Worm (Caenorhabditis elegans): Measurements from ENCODE around the gene str-74.
A peak's percentile ranks its signal among the peaks of the same experiment; 100 is the strongest.

DNA sequence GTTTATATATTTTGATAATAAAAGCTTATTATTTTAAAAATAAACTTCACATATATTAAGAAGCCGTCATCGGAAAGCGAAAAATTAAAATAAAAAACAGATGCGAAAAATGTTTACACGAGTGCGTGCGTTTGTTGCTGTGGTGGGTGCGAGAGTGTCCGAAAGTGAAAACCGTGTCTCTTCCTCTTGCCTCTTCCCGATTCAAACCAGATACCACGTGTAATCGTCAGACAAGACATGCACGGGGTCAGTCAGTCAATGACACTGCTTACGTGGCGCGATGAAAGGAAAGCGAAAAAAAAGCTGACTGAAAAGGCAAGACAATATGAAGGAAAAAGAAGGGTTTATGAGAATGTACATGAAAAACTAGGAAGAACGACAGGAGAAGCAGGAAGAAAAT lies 10.0 kb downstream of the str-74 start:
- TF ChIP-seq nhr-25 (tag; optimal IDR thresholded peaks at IDR 0.05; ENCODE audit: borderline replicate concordance, insufficient read depth) (peak; percentile 20), ceh-82 (tag; optimal IDR thresholded peaks at IDR 0.05) (no peak), lin-1 (GFP tag; IDR thresholded peaks at IDR 0.05) (no peak), ceh-44 (GFP tag; IDR thresholded peaks at IDR 0.05) (no peak), T20F7.1 (GFP tag; optimal IDR thresholded peaks at IDR 0.05) (no peak), rbr-2 (tag; optimal IDR thresholded peaks at IDR 0.05) (no peak), F49E8.2 (tag; optimal IDR thresholded peaks at IDR 0.05; ENCODE audit: borderline replicate concordance) (no peak), dve-1 (tag; optimal IDR thresholded peaks at IDR 0.05; ENCODE audit: insufficient read depth) (peak; percentile 18), mxl-2 (GFP tag; conservative IDR thresholded peaks at IDR 0.05) (no peak), fkh-10 (GFP tag; optimal IDR thresholded peaks at IDR 0.05) (no peak), mdl-1 (tag; optimal IDR thresholded peaks at IDR 0.05) (peak in 1 of 2 experiments; percentile 67), Y105C5A.15 (GFP tag; IDR thresholded peaks at IDR 0.05) (no peak), nhr-237 (tag; optimal IDR thresholded peaks at IDR 0.05) (no peak), fos-1 (tag; optimal IDR thresholded peaks at IDR 0.05) (no peak)
